Fruit fly (Drosophila melanogaster) whole organism, prepupa: ENCODE results near the gene CG2124.

Experiments
- CG10631 ChIP-seq: fragments of 200-800 bp; sonication (Bioruptor generic); optimal IDR thresholded peaks from 2 replicates; lab custom pipeline; 2016; ENCODE audit warnings: missing biosample characterization, missing genetic modification characterization
- CG10669 ChIP-seq: fragments of 200-800 bp; sonication (Bioruptor generic); optimal IDR thresholded peaks from 3 replicates; lab custom pipeline; 2018; ENCODE audit warnings: missing biosample characterization, mild to moderate bottlenecking, missing genetic modification characterization, moderate library complexity
- CG11902 ChIP-seq: fragments of 200-800 bp; sonication (Bioruptor generic); optimal IDR thresholded peaks from 3 replicates; lab custom pipeline; 2016; ENCODE audit warnings: missing biosample characterization, missing genetic modification characterization
- CG15336 ChIP-seq: fragments of 200-800 bp; sonication (Bioruptor generic); IDR thresholded peaks from 2 replicates; pipeline ENCODE4 v1.3.6; 2022; ENCODE audit warnings: missing biosample characterization, missing genetic modification characterization
- CG16779 ChIP-seq: fragments of 200-800 bp; sonication (Bioruptor generic); optimal IDR thresholded peaks from 3 replicates; lab custom pipeline; 2017; ENCODE audit warnings: missing biosample characterization, mild to moderate bottlenecking, missing genetic modification characterization
- CG3032 ChIP-seq: fragments of 200-800 bp; optimal IDR thresholded peaks from 2 replicates; lab custom pipeline; 2019; ENCODE audit warnings: missing biosample characterization, mild to moderate bottlenecking, missing genetic modification characterization, moderate library complexity
- CG3919 ChIP-seq: fragments of 200-800 bp; sonication (Bioruptor generic); optimal IDR thresholded peaks from 3 replicates; lab custom pipeline; 2016; ENCODE audit warnings: missing biosample characterization, missing genetic modification characterization
- CG4318 ChIP-seq: fragments of 200-800 bp; sonication (Bioruptor generic); optimal IDR thresholded peaks from 3 replicates; lab custom pipeline; 2017; ENCODE audit warnings: missing biosample characterization, mild to moderate bottlenecking, missing genetic modification characterization
- CG6792 ChIP-seq: fragments of 200-800 bp; sonication (Bioruptor generic); optimal IDR thresholded peaks from 3 replicates; lab custom pipeline; 2016; ENCODE audit warnings: missing biosample characterization, missing genetic modification characterization
- CG7368 ChIP-seq: fragments of 200-800 bp; sonication (Bioruptor generic); optimal IDR thresholded peaks from 3 replicates; lab custom pipeline; 2016; ENCODE audit warnings: missing biosample characterization, missing genetic modification characterization
- CG8119 ChIP-seq: fragments of 200-800 bp; sonication (Bioruptor generic); IDR thresholded peaks from 3 replicates; pipeline ENCODE4 v1.3.6; 2022; ENCODE audit warnings: missing biosample characterization, missing genetic modification characterization
- CG8319 ChIP-seq: fragments of 200-800 bp; sonication (Bioruptor generic); optimal IDR thresholded peaks from 3 replicates; lab custom pipeline; 2016; ENCODE audit warnings: missing biosample characterization, missing genetic modification characterization
- CG9139 ChIP-seq: fragments of 200-800 bp; sonication (Bioruptor generic); optimal IDR thresholded peaks from 3 replicates; lab custom pipeline; 2017; ENCODE audit warnings: missing biosample characterization, mild to moderate bottlenecking, missing genetic modification characterization
- Eip75B ChIP-seq: fragments of 200-800 bp; sonication (Bioruptor generic); optimal IDR thresholded peaks from 3 replicates; lab custom pipeline; 2016; ENCODE audit warnings: missing biosample characterization, missing genetic modification characterization
- Eip78C ChIP-seq: fragments of 200-800 bp; sonication (Bioruptor generic); peaks from one replicate; lab custom pipeline; 2016; ENCODE audit warnings: missing biosample characterization, missing genetic modification characterization
- Eip93F ChIP-seq: fragments of 200-800 bp; sonication (Bioruptor generic); optimal IDR thresholded peaks from 2 replicates; lab custom pipeline; 2016; ENCODE audit warnings: missing biosample characterization, mild to moderate bottlenecking, missing genetic modification characterization
- Ets21C ChIP-seq: fragments of 200-800 bp; sonication (Bioruptor generic); optimal IDR thresholded peaks from 3 replicates; lab custom pipeline; 2016; ENCODE audit warnings: missing biosample characterization, missing genetic modification characterization
- Ets96B ChIP-seq: fragments of 200-800 bp; optimal IDR thresholded peaks from 2 replicates; lab custom pipeline; 2019; ENCODE audit warnings: missing biosample characterization, mild to moderate bottlenecking, missing genetic modification characterization, moderate library complexity
- Gug ChIP-seq: fragments of 200-800 bp; sonication (Bioruptor generic); IDR thresholded peaks from 2 replicates; pipeline ENCODE4 v1.3.6; 2022; ENCODE audit warnings: missing biosample characterization, missing genetic modification characterization
- Hr39 ChIP-seq: fragments of 200-800 bp; sonication (Bioruptor generic); optimal IDR thresholded peaks from 2 replicates; lab custom pipeline; 2016; ENCODE audit warnings: missing biosample characterization, missing genetic modification characterization
- Hr4 ChIP-seq: fragments of 200-800 bp; sonication (Bioruptor generic); optimal IDR thresholded peaks from 3 replicates; lab custom pipeline; 2016; ENCODE audit warnings: missing biosample characterization, missing genetic modification characterization
- Lpt ChIP-seq: fragments of 200-800 bp; sonication (Bioruptor generic); optimal IDR thresholded peaks from 3 replicates; lab custom pipeline; 2016; ENCODE audit warnings: missing biosample characterization, missing genetic modification characterization
- Met ChIP-seq: fragments of 200-800 bp; sonication (Bioruptor generic); optimal IDR thresholded peaks from 3 replicates; lab custom pipeline; 2016; ENCODE audit warnings: missing biosample characterization, missing genetic modification characterization
- OdsH ChIP-seq: fragments of 200-800 bp; sonication (Bioruptor generic); optimal IDR thresholded peaks from 3 replicates; lab custom pipeline; 2016; ENCODE audit warnings: missing biosample characterization, missing genetic modification characterization
- Sox102F ChIP-seq: fragments of 200-800 bp; sonication (Bioruptor generic); optimal IDR thresholded peaks from 2 replicates; lab custom pipeline; 2016; ENCODE audit warnings: missing biosample characterization, mild to moderate bottlenecking, missing genetic modification characterization
- Sox14 ChIP-seq: fragments of 200-800 bp; sonication (Bioruptor generic); optimal IDR thresholded peaks from 3 replicates; lab custom pipeline; 2016; ENCODE audit warnings: missing biosample characterization, missing genetic modification characterization
- Sox15 ChIP-seq: fragments of 200-800 bp; sonication (Bioruptor generic); optimal IDR thresholded peaks from 3 replicates; lab custom pipeline; 2016; ENCODE audit warnings: missing biosample characterization, missing genetic modification characterization
- achi ChIP-seq: fragments of 200-800 bp; sonication (Bioruptor generic); optimal IDR thresholded peaks from 3 replicates; lab custom pipeline; 2016; ENCODE audit warnings: missing biosample characterization, missing genetic modification characterization
- cyc ChIP-seq: fragments of 200-800 bp; sonication (Bioruptor generic); optimal IDR thresholded peaks from 3 replicates; lab custom pipeline; 2016; ENCODE audit warnings: missing biosample characterization, missing genetic modification characterization
- dac ChIP-seq: fragments of 200-800 bp; sonication (Bioruptor generic); optimal IDR thresholded peaks from 2 replicates; lab custom pipeline; 2017; ENCODE audit warnings: missing biosample characterization, mild to moderate bottlenecking, missing genetic modification characterization
- dsx ChIP-seq: fragments of 200-800 bp; optimal IDR thresholded peaks from 3 replicates; lab custom pipeline; 2019; ENCODE audit warnings: missing biosample characterization, mild to moderate bottlenecking, missing genetic modification characterization, moderate library complexity; ENCODE audit not compliant: poor library complexity, severe bottlenecking
- eg ChIP-seq: fragments of 200-800 bp; sonication (Bioruptor generic); IDR thresholded peaks from 3 replicates; pipeline ENCODE4 v1.3.6; 2022; ENCODE audit warnings: missing biosample characterization, missing genetic modification characterization
- esn ChIP-seq: fragments of 200-800 bp; sonication (Bioruptor generic); optimal IDR thresholded peaks from 2 replicates; lab custom pipeline; 2016; ENCODE audit warnings: missing biosample characterization, mild to moderate bottlenecking, missing genetic modification characterization, moderate library complexity
- fd59A ChIP-seq: fragments of 200-800 bp; sonication (Bioruptor generic); optimal IDR thresholded peaks from 2 replicates; lab custom pipeline; 2017; ENCODE audit warnings: missing biosample characterization, mild to moderate bottlenecking, missing genetic modification characterization, missing genetic modification reagents
- fd85E ChIP-seq: fragments of 200-800 bp; sonication (Bioruptor generic); optimal IDR thresholded peaks from 3 replicates; lab custom pipeline; 2016; ENCODE audit warnings: missing biosample characterization, missing genetic modification characterization
- fkh ChIP-seq: fragments of 200-800 bp; sonication (Bioruptor generic); optimal IDR thresholded peaks from 3 replicates; lab custom pipeline; 2017; ENCODE audit warnings: missing biosample characterization, mild to moderate bottlenecking, missing genetic modification characterization, moderate library complexity
- lz ChIP-seq: fragments of 200-800 bp; sonication (Bioruptor generic); optimal IDR thresholded peaks from 3 replicates; lab custom pipeline; 2016; ENCODE audit warnings: missing biosample characterization, missing genetic modification characterization
- net ChIP-seq: fragments of 200-800 bp; sonication (Bioruptor generic); optimal IDR thresholded peaks from 3 replicates; lab custom pipeline; 2016; ENCODE audit warnings: missing biosample characterization, missing genetic modification characterization
- ss ChIP-seq, 2 experiments: fragments of 200-800 bp; sonication (Bioruptor generic); optimal IDR thresholded peaks; 2 replicates in 1 of 2; 3 replicates in 1 of 2; lab custom pipeline; 2017 to 2018; ENCODE audit warnings: mild to moderate bottlenecking in 2 of 2, missing biosample characterization in 2 of 2, missing genetic modification characterization in 2 of 2, moderate library complexity in 1 of 2
- svp ChIP-seq: fragments of 200-800 bp; sonication (Bioruptor generic); peaks from one replicate; lab custom pipeline; 2016; ENCODE audit warnings: missing biosample characterization, missing genetic modification characterization
- vri ChIP-seq: fragments of 200-800 bp; sonication (Bioruptor generic); optimal IDR thresholded peaks from 3 replicates; lab custom pipeline; 2016; ENCODE audit warnings: missing biosample characterization, mild to moderate bottlenecking, missing genetic modification characterization

CG2124 gene

DNA sequence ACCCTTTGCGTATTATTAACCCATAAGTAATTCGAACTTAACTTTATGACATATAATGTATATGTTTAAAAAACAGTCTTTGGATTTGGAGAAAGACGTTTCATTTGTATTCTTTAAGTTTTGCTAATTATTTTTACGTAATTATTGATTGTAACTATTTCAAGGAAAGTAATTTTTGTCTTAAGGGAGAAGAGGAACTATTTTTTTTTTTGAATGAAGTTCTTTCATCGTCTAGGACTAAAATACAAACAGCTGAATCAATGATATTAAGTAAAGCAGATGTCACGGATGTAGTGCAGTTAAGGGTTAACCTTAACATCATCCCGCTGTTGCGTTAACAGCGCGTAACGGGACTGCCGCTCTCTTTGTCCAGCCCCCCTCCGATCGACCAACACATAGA is 33.0 kb downstream of the CG2124 start (continued):
- TF ChIP-seq Ets96B (tag; lab: Kevin White, UChicago), result peak; percentile 36
- peak; percentile 42 for TF ChIP-seq CG10631 (GFP tag; lab: Kevin White, UChicago)
- TF ChIP-seq Eip93F (GFP tag; lab: Kevin White, UChicago), result no peak
- TF ChIP-seq CG16779 (tag; lab: Kevin White, UChicago), result no peak
- TF ChIP-seq fd85E (GFP tag; lab: Kevin White, UChicago), result no peak
- peak; percentile 56 for TF ChIP-seq CG3919 (GFP tag; lab: Kevin White, UChicago)
- TF ChIP-seq CG10669, result peak; percentile 58
- TF ChIP-seq net (GFP tag; lab: Kevin White, UChicago), result peak; percentile 27
- TF ChIP-seq CG4318 (GFP tag; lab: Kevin White, UChicago), result peak; percentile 24
- peak; percentile 74 for TF ChIP-seq esn (GFP tag; lab: Kevin White, UChicago)
- TF ChIP-seq fd59A, result no peak
- no peak for TF ChIP-seq eg (GFP tag; lab: Robert Waterston, UW)
- 0 out of 2 replicates have a peak, but pooled peaks have one; percentile 35 for TF ChIP-seq CG15336
- TF ChIP-seq Hr4 (GFP tag; lab: Kevin White, UChicago), result peak; percentile 40
- TF ChIP-seq CG3032, result peak; percentile 30
- TF ChIP-seq cyc (GFP tag; lab: Kevin White, UChicago), result peak; percentile 47
- peak; percentile 39 for TF ChIP-seq achi (GFP tag; lab: Kevin White, UChicago)
- no peak for TF ChIP-seq Gug (GFP tag; lab: Robert Waterston, UW)
- peak; percentile 29 for TF ChIP-seq Ets21C
- TF ChIP-seq vri (GFP tag; lab: Kevin White, UChicago), result no peak
- peak; percentile 26 to 45 for TF ChIP-seq ss (GFP tag; optimal IDR thresholded peaks at IDR 0.05; lab: Kevin White, UChicago)
- TF ChIP-seq CG9139 (GFP tag; lab: Kevin White, UChicago), result no peak
- peak; percentile 20 for TF ChIP-seq dsx (GFP tag; lab: Kevin White, UChicago)
- TF ChIP-seq Eip75B, result peak; percentile 48
- TF ChIP-seq CG11902 (GFP tag; lab: Kevin White, UChicago), result peak; percentile 2
- peak; percentile 46 for TF ChIP-seq Sox102F (GFP tag; lab: Kevin White, UChicago)
- TF ChIP-seq lz (GFP tag; lab: Kevin White, UChicago), result peak; percentile 65
- TF ChIP-seq dac, result no peak
- TF ChIP-seq Hr39, result peak; percentile 50
- TF ChIP-seq fkh (GFP tag; lab: Kevin White, UChicago), result no peak
- peak; percentile 41 for TF ChIP-seq OdsH (GFP tag; lab: Kevin White, UChicago)
- peak; percentile 72 for TF ChIP-seq svp
- TF ChIP-seq CG7368 (GFP tag; lab: Kevin White, UChicago), result peak; percentile 30
- peak; percentile 91 for TF ChIP-seq Eip78C
- TF ChIP-seq CG8119 (GFP tag; lab: Robert Waterston, UW), result no peak
- peak; percentile 45 for TF ChIP-seq CG6792 (GFP tag; lab: Kevin White, UChicago)
- TF ChIP-seq Met, result peak; percentile 68
- TF ChIP-seq CG8319 (GFP tag; lab: Kevin White, UChicago), result no peak
- TF ChIP-seq Sox15 (GFP tag; lab: Kevin White, UChicago), result peak; percentile 12
- peak; percentile 45 for TF ChIP-seq Sox14 (GFP tag; lab: Kevin White, UChicago)
- TF ChIP-seq Lpt (GFP tag; lab: Kevin White, UChicago), result no peak

DNA sequence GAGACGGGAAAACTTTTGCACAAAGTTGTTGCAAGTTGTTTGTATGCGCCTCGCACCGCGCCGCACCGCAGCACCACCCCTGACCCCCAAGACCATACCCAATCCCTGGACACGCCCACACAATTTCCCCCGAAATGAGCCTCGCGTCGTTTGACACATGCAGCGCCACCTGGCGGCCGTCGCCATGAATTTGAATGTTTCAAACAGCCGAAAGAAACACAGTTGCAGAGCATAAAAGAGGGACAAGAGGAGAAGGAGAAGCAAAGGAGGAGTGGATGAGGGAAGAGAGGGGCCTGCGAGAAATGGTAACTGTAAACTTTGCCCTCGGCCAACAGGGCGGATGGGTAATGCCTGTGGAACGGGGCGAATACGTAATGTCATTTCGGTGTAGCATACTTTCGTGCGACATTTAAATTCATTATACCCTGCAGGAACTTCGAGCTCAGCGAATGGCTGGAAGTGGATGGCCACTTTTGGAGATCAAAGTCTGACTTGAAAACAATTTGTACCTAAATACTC is 46.4 kb downstream of the CG2124 start:
- no peak for TF ChIP-seq CG7368 (GFP tag; lab: Kevin White, UChicago)
- no peak for TF ChIP-seq esn (GFP tag; lab: Kevin White, UChicago)
- TF ChIP-seq Ets96B (tag; lab: Kevin White, UChicago), result no peak
- TF ChIP-seq, all 60 proteins: peak for 0
